Fruit fly (Drosophila melanogaster) whole organism, embryonic: ENCODE measurements around the gene Megf8.

Source experiments
- ATbp ChIP-seq: fragments of 200-800 bp; sonication (Bioruptor generic); optimal IDR thresholded peaks from 2 replicates; lab custom pipeline; 2017; ENCODE audit warnings: missing biosample characterization, mild to moderate bottlenecking, missing genetic modification characterization, missing genetic modification reagents
- Atf6 ChIP-seq: fragments of 200-800 bp; sonication (Bioruptor generic); IDR thresholded peaks from 2 replicates; pipeline ENCODE4 v1.3.6; 2022; ENCODE audit warnings: missing biosample characterization, missing genetic modification characterization
- CG10209 ChIP-seq: fragments of 200-800 bp; sonication (Bioruptor generic); optimal IDR thresholded peaks from 3 replicates; lab custom pipeline; 2017; ENCODE audit warnings: missing biosample characterization, mild to moderate bottlenecking, missing genetic modification characterization, missing genetic modification reagents
- CG11398 ChIP-seq: fragments of 200-800 bp; sonication (Bioruptor generic); optimal IDR thresholded peaks from 2 replicates; lab custom pipeline; 2016; ENCODE audit warnings: missing biosample characterization, missing genetic modification characterization
- CG12219 ChIP-seq: fragments of 200-800 bp; sonication (Bioruptor generic); optimal IDR thresholded peaks from 3 replicates; lab custom pipeline; 2018; ENCODE audit warnings: missing biosample characterization, mild to moderate bottlenecking, missing genetic modification characterization
- CG14014 ChIP-seq: fragments of 200-800 bp; sonication (Bioruptor generic); IDR thresholded peaks from 2 replicates; pipeline ENCODE4 v1.3.6; 2022; ENCODE audit warnings: missing biosample characterization, missing genetic modification characterization
- CG14710 ChIP-seq: fragments of 200-800 bp; sonication (Bioruptor generic); optimal IDR thresholded peaks from 3 replicates; lab custom pipeline; 2019; ENCODE audit warnings: missing biosample characterization, mild to moderate bottlenecking, missing genetic modification characterization, moderate library complexity
- CG16863 ChIP-seq: fragments of 200-800 bp; sonication (Bioruptor generic); optimal IDR thresholded peaks from 3 replicates; lab custom pipeline; 2016; ENCODE audit warnings: missing biosample characterization, missing genetic modification characterization
- CG18011 ChIP-seq: fragments of 200-800 bp; sonication (Bioruptor generic); optimal IDR thresholded peaks from 2 replicates; lab custom pipeline; 2017; ENCODE audit warnings: missing biosample characterization, missing genetic modification characterization, mild to moderate bottlenecking, moderate library complexity, missing genotype
- CG18599 ChIP-seq: fragments of 200-800 bp; sonication (Bioruptor generic); optimal IDR thresholded peaks from 3 replicates; lab custom pipeline; 2017; ENCODE audit warnings: missing biosample characterization, missing genetic modification characterization, mild to moderate bottlenecking, moderate library complexity, missing genetic modification reagents
- CG30403 ChIP-seq: fragments of 200-800 bp; sonication (Bioruptor generic); optimal IDR thresholded peaks from 3 replicates; lab custom pipeline; 2016; ENCODE audit warnings: missing biosample characterization, missing genetic modification characterization
- CG30431 ChIP-seq: fragments of 200-800 bp; sonication (Bioruptor generic); optimal IDR thresholded peaks from 2 replicates; lab custom pipeline; 2017; ENCODE audit warnings: missing biosample characterization, missing genetic modification characterization
- CG3065 ChIP-seq: fragments of 200-800 bp; sonication (Bioruptor generic); optimal IDR thresholded peaks from 2 replicates; lab custom pipeline; 2016; ENCODE audit warnings: missing biosample characterization, missing genetic modification characterization
- CG42726 ChIP-seq: fragments of 200-800 bp; sonication (Bioruptor generic); IDR thresholded peaks from 2 replicates; pipeline ENCODE4 v1.3.6; 2022; ENCODE audit warnings: missing biosample characterization, missing genetic modification characterization; ENCODE audit not compliant: partially characterized antibody
- CG5245 ChIP-seq: fragments of 200-800 bp; sonication (Bioruptor generic); optimal IDR thresholded peaks from 3 replicates; lab custom pipeline; 2016; ENCODE audit warnings: missing biosample characterization, missing genetic modification characterization
- CG8281 ChIP-seq: fragments of 200-800 bp; sonication (Bioruptor generic); optimal IDR thresholded peaks from 2 replicates; lab custom pipeline; 2018; ENCODE audit warnings: missing biosample characterization, mild to moderate bottlenecking, missing genetic modification characterization, moderate library complexity
- Dp ChIP-seq: fragments of 200-800 bp; sonication (Bioruptor generic); optimal IDR thresholded peaks from 2 replicates; lab custom pipeline; 2018; ENCODE audit warnings: missing biosample characterization, mild to moderate bottlenecking, missing genetic modification characterization, moderate library complexity
- Dref ChIP-seq: fragments of 200-800 bp; sonication (Bioruptor generic); IDR thresholded peaks from 2 replicates; pipeline ENCODE4 v1.3.6; 2022; ENCODE audit warnings: missing biosample characterization, missing genetic modification characterization
- HHEX ChIP-seq: fragments of 200-800 bp; sonication (Bioruptor generic); optimal IDR thresholded peaks from 3 replicates; lab custom pipeline; 2017; ENCODE audit warnings: missing biosample characterization, mild to moderate bottlenecking, missing genetic modification characterization, missing genetic modification reagents
- HLH3B ChIP-seq: fragments of 200-800 bp; sonication (Bioruptor generic); IDR thresholded peaks from 2 replicates; pipeline ENCODE4 v1.3.6; 2022; ENCODE audit warnings: missing biosample characterization, missing genetic modification characterization
- HmgD ChIP-seq: fragments of 200-800 bp; sonication (Bioruptor generic); optimal IDR thresholded peaks from 3 replicates; lab custom pipeline; 2016; ENCODE audit warnings: missing biosample characterization, missing genetic modification characterization
- NK7.1 ChIP-seq: fragments of 200-800 bp; sonication (Bioruptor generic); optimal IDR thresholded peaks from 3 replicates; lab custom pipeline; 2016; ENCODE audit warnings: missing biosample characterization, missing genetic modification characterization
- Optix ChIP-seq: fragments of 200-800 bp; sonication (Bioruptor generic); IDR thresholded peaks from 3 replicates; pipeline ENCODE4 v1.3.6; 2022; ENCODE audit warnings: missing biosample characterization, missing genetic modification characterization
- Ravus ChIP-seq: fragments of 200-800 bp; sonication (Bioruptor generic); IDR thresholded peaks from 2 replicates; pipeline ENCODE4 v1.3.6; 2022; ENCODE audit warnings: missing biosample characterization, missing genetic modification characterization
- Six4 ChIP-seq: fragments of 200-800 bp; sonication (Bioruptor generic); optimal IDR thresholded peaks from 2 replicates; lab custom pipeline; 2016; ENCODE audit warnings: missing biosample characterization, missing genetic modification characterization
- Spps ChIP-seq: fragments of 200-800 bp; sonication (Bioruptor generic); optimal IDR thresholded peaks from 2 replicates; lab custom pipeline; 2018; ENCODE audit warnings: missing biosample characterization, mild to moderate bottlenecking, missing genetic modification characterization
- Taf1 ChIP-seq: fragments of 200-800 bp; sonication (Bioruptor generic); IDR thresholded peaks from 2 replicates; pipeline ENCODE4 v1.3.6; 2022; ENCODE audit warnings: missing biosample characterization, missing genetic modification characterization
- Trl ChIP-seq, 3 experiments: fragments of >200 bp in 2 of 3; fragments of 200-800 bp in 1 of 3; sonication (Bioruptor generic) in 1 of 3; optimal IDR thresholded peaks; 2 replicates in 1 of 3; 3 replicates in 2 of 3; lab custom pipeline; 2016 to 2017; ENCODE audit warnings: missing biosample characterization in 1 of 3, missing genetic modification characterization in 1 of 3
- Usf ChIP-seq: fragments of 200-800 bp; sonication (Bioruptor generic); optimal IDR thresholded peaks from 2 replicates; lab custom pipeline; 2017; ENCODE audit warnings: missing genotype, missing biosample characterization, missing genetic modification characterization
- YL-1 ChIP-seq: fragments of 200-800 bp; sonication (Bioruptor generic); optimal IDR thresholded peaks from 3 replicates; lab custom pipeline; 2017; ENCODE audit warnings: missing biosample characterization, mild to moderate bottlenecking, missing genetic modification characterization
- ara ChIP-seq: fragments of 200-800 bp; sonication (Bioruptor generic); IDR thresholded peaks from 2 replicates; pipeline ENCODE4 v1.3.6; 2022; ENCODE audit warnings: missing biosample characterization, missing genetic modification characterization
- bab2 ChIP-seq: fragments of 200-800 bp; sonication (Bioruptor generic); optimal IDR thresholded peaks from 2 replicates; lab custom pipeline; 2016; ENCODE audit warnings: missing biosample characterization, missing genetic modification characterization
- ftz-f1 ChIP-seq: fragments of 200-800 bp; sonication (Bioruptor generic); optimal IDR thresholded peaks from 2 replicates; lab custom pipeline; 2016; ENCODE audit warnings: missing biosample characterization, missing genetic modification characterization
- gt ChIP-seq: fragments of 200-800 bp; sonication (Bioruptor generic); IDR thresholded peaks from 2 replicates; pipeline ENCODE4 v1.3.6; 2022; ENCODE audit warnings: missing biosample characterization, missing genetic modification characterization
- hbn ChIP-seq: fragments of 200-800 bp; sonication (Bioruptor generic); IDR thresholded peaks from 2 replicates; pipeline ENCODE4 v1.3.6; 2022; ENCODE audit warnings: missing biosample characterization, missing genetic modification characterization; ENCODE audit not compliant: partially characterized antibody
- her ChIP-seq: fragments of 200-800 bp; sonication (Bioruptor generic); optimal IDR thresholded peaks from 2 replicates; lab custom pipeline; 2016; ENCODE audit warnings: missing biosample characterization, missing genetic modification characterization
- hth ChIP-seq: fragments of >200 bp; optimal IDR thresholded peaks from 2 replicates; lab custom pipeline; 2017; ENCODE audit warnings: inconsistent platforms
- row ChIP-seq: fragments of 200-800 bp; sonication (Bioruptor generic); IDR thresholded peaks from 3 replicates; pipeline ENCODE4 v1.3.6; 2022; ENCODE audit warnings: missing biosample characterization, missing genetic modification characterization
- schlank ChIP-seq: fragments of 200-800 bp; sonication (Bioruptor generic); optimal IDR thresholded peaks from 2 replicates; lab custom pipeline; 2018; ENCODE audit warnings: missing biosample characterization, mild to moderate bottlenecking, missing genetic modification characterization
- sens ChIP-seq: fragments of 200-800 bp; sonication (Bioruptor generic); peaks from one replicate; lab custom pipeline; 2016; ENCODE audit warnings: missing biosample characterization, missing genetic modification characterization
- sna ChIP-seq: fragments of 200-800 bp; sonication (Bioruptor generic); IDR thresholded peaks from 2 replicates; pipeline ENCODE4 v1.3.6; 2022; ENCODE audit warnings: missing biosample characterization, missing genetic modification characterization; ENCODE audit not compliant: partially characterized antibody
- so ChIP-seq: fragments of 200-800 bp; sonication (Bioruptor generic); IDR thresholded peaks from 3 replicates; pipeline ENCODE4 v1.3.6; 2022; ENCODE audit warnings: missing biosample characterization, missing genetic modification characterization
- sqz ChIP-seq: fragments of 200-800 bp; sonication (Bioruptor generic); optimal IDR thresholded peaks from 3 replicates; lab custom pipeline; 2018; ENCODE audit warnings: missing biosample characterization, mild to moderate bottlenecking, missing genetic modification characterization
- stc ChIP-seq: fragments of 200-800 bp; sonication (Bioruptor generic); IDR thresholded peaks from 2 replicates; pipeline ENCODE4 v1.3.6; 2022; ENCODE audit warnings: missing biosample characterization, missing genetic modification characterization
- stwl ChIP-seq: fragments of 200-800 bp; sonication (Bioruptor generic); optimal IDR thresholded peaks from 3 replicates; lab custom pipeline; 2018; ENCODE audit warnings: missing biosample characterization, mild to moderate bottlenecking, missing genetic modification characterization, moderate library complexity
- trem ChIP-seq: fragments of 200-800 bp; optimal IDR thresholded peaks from 3 replicates; lab custom pipeline; 2019; ENCODE audit warnings: missing biosample characterization, mild to moderate bottlenecking, missing genetic modification characterization, moderate library complexity
- twi ChIP-seq: fragments of 200-800 bp; optimal IDR thresholded peaks from 2 replicates; lab custom pipeline; 2019; ENCODE audit warnings: missing biosample characterization, mild to moderate bottlenecking, missing genetic modification characterization, moderate library complexity
- vfl ChIP-seq: fragments of 200-800 bp; sonication (Bioruptor generic); optimal IDR thresholded peaks from 2 replicates; lab custom pipeline; 2016; ENCODE audit warnings: missing biosample characterization, missing genetic modification characterization
- vvl ChIP-seq: fragments of 200-800 bp; sonication (Bioruptor generic); IDR thresholded peaks from 2 replicates; pipeline ENCODE4 v1.3.6; 2022; ENCODE audit warnings: missing biosample characterization, missing genetic modification characterization
- zfh2 ChIP-seq: fragments of 200-800 bp; sonication (Bioruptor generic); optimal IDR thresholded peaks from 2 replicates; lab custom pipeline; 2016; ENCODE audit warnings: missing biosample characterization, missing genetic modification characterization

Megf8 gene

dm6 chr2L:8042645-8043281 is 508 bp upstream of the Megf8 start, which contains the start of gene RpL36A (continued):
- peak; percentile 68 for TF ChIP-seq schlank (tag; lab: Kevin White, UChicago)
- peak; percentile 45 for TF ChIP-seq CG18011 (GFP tag; lab: Kevin White, UChicago)
- TF ChIP-seq CG3065 (GFP tag; lab: Kevin White, UChicago) = no peak
- TF ChIP-seq CG16863 (GFP tag; lab: Kevin White, UChicago) = no peak
- TF ChIP-seq Ravus (GFP tag; lab: Robert Waterston, UW) = no peak; the same call in 1 of the 2 replicates
- TF ChIP-seq CG14014 (GFP tag; lab: Robert Waterston, UW) = peak; percentile 61; the same call in 1 of the 2 replicates
- TF ChIP-seq gt (GFP tag; lab: Robert Waterston, UW) = no peak
- TF ChIP-seq trem (tag; lab: Kevin White, UChicago) = peak; percentile 32
- no peak for TF ChIP-seq CG30431 (GFP tag; lab: Kevin White, UChicago)
- peak; percentile 22 for TF ChIP-seq Dp (GFP tag; lab: Kevin White, UChicago)
- peak; percentile 42 for TF ChIP-seq CG10209
- TF ChIP-seq CG5245 (GFP tag; lab: Kevin White, UChicago) = no peak
- TF ChIP-seq Dref = peak; percentile 94
- peak; percentile 74 for TF ChIP-seq row
- TF ChIP-seq Taf1 (GFP tag; lab: Robert Waterston, UW) = no peak
- TF ChIP-seq zfh2 (GFP tag; lab: Kevin White, UChicago) = peak; percentile 47
- peak; percentile 74 for TF ChIP-seq hbn (GFP tag; lab: Robert Waterston, UW)
- peak; percentile 82 for TF ChIP-seq sens (GFP tag; lab: Kevin White, UChicago)
- TF ChIP-seq CG8281 (tag; lab: Kevin White, UChicago) = no peak
- TF ChIP-seq sna (GFP tag; lab: Robert Waterston, UW) = 0 out of 2 replicates have a peak, but pooled peaks have one; percentile 22
- peak; percentile 69 for TF ChIP-seq HmgD
- no peak for TF ChIP-seq sqz (GFP tag; lab: Kevin White, UChicago)
- TF ChIP-seq Usf (GFP tag; lab: Kevin White, UChicago) = peak; percentile 21
- TF ChIP-seq so (GFP tag; lab: Robert Waterston, UW) = peak; percentile 76; the same call in 2 of the 3 replicates
- no peak for TF ChIP-seq vfl
- TF ChIP-seq CG14710 = peak; percentile 64
- TF ChIP-seq CG12219 (GFP tag; lab: Kevin White, UChicago) = peak; percentile 65
- TF ChIP-seq twi (tag; lab: Kevin White, UChicago) = peak; percentile 4
- peak; percentile 68 for TF ChIP-seq CG30403 (GFP tag; lab: Kevin White, UChicago)
- peak; percentile 52 for TF ChIP-seq CG11398 (GFP tag; lab: Kevin White, UChicago)
- no peak for TF ChIP-seq stwl
- TF ChIP-seq HLH3B (GFP tag; lab: Robert Waterston, UW) = 0 out of 2 replicates have a peak, but pooled peaks have one; percentile 36
- peak; percentile 44; the same call in 1 of the 2 replicates for TF ChIP-seq Atf6
- TF ChIP-seq Optix = 0 out of 3 replicates have a peak, but pooled peaks have one; percentile 40
- peak; percentile 74 for TF ChIP-seq vvl (GFP tag; lab: Robert Waterston, UW)
- no peak for TF ChIP-seq hth
- peak; percentile 42 for TF ChIP-seq NK7.1
- TF ChIP-seq bab2 (GFP tag; lab: Kevin White, UChicago) = no peak
- TF ChIP-seq YL-1 (GFP tag; lab: Kevin White, UChicago) = peak; percentile 91
- peak; percentile 45 for TF ChIP-seq stc (GFP tag; lab: Robert Waterston, UW)
- peak; percentile 97 for TF ChIP-seq CG42726 (GFP tag; lab: Robert Waterston, UW)
- no peak for TF ChIP-seq Trl (optimal IDR thresholded peaks at IDR 0.05; lab: Kevin White, UChicago)
- peak; percentile 27 for TF ChIP-seq Trl (GFP tag; optimal IDR thresholded peaks at IDR 0.05; lab: Kevin White, UChicago)
- no peak for TF ChIP-seq Spps
- 0 out of 2 replicates have a peak, but pooled peaks have one; percentile 16 for TF ChIP-seq ara (GFP tag; lab: Robert Waterston, UW)
- TF ChIP-seq HHEX (GFP tag; lab: Kevin White, UChicago) = peak; percentile 54
- peak; percentile 62 for TF ChIP-seq ATbp (GFP tag; lab: Kevin White, UChicago)
- TF ChIP-seq ftz-f1 (GFP tag; lab: Kevin White, UChicago) = no peak
- TF ChIP-seq her (GFP tag; lab: Kevin White, UChicago) = peak; percentile 68
- TF ChIP-seq CG18599 (GFP tag; lab: Kevin White, UChicago) = no peak
- TF ChIP-seq Six4 (GFP tag; lab: Kevin White, UChicago) = no peak
